Worm (Caenorhabditis elegans) whole organism, mixed stage, embryonic: ENCODE data around the gene ceeh-1.

Experiments used
- elt-1 ChIP-seq: sonication (generic microtip); optimal IDR thresholded peaks from 2 replicates; lab custom pipeline; 2017; ENCODE audit warnings: missing genetic modification characterization, mild to moderate bottlenecking, missing compliant biosample characterization, antibody characterized with exemption, moderate library complexity, borderline replicate concordance; ENCODE audit not compliant: insufficient read depth
- mab-5 ChIP-seq: fragments of 150-350 bp; optimal IDR thresholded peaks from 2 replicates; lab custom pipeline; 2014; ENCODE audit warnings: missing biosample characterization, missing genetic modification characterization
- nhr-237 ChIP-seq: fragments of 150-350 bp; optimal IDR thresholded peaks from 2 replicates; lab custom pipeline; 2014; ENCODE audit warnings: missing biosample characterization, missing genetic modification characterization
- sem-2 ChIP-seq: fragments of 200-800 bp; sonication (Bioruptor generic); optimal IDR thresholded peaks from 2 replicates; lab custom pipeline; 2018; ENCODE audit warnings: mild to moderate bottlenecking, missing genetic modification characterization, missing compliant biosample characterization
- unc-62 ChIP-seq: fragments of 150-350 bp; optimal IDR thresholded peaks from 2 replicates; lab custom pipeline; 2014; ENCODE audit warnings: missing biosample characterization, missing genetic modification reagents, missing genetic modification characterization

DNA sequence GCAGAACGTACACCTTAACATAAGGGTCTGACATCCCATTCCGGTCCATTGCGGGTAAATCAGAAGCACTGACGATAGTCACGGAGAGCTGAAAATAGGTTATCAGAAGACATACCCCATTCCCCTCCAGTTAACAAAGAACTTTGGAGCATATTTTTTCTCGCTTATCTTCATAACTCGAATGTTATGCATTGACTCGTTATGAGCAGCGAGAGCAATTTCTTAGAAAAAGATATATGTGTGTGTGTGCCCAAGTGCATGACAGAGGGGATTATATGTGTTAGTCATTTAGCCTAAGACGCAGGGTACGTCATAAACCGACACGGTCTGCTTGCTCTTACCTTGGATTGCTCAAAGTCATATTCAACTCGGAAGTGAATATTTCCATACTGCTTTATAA lies 42.5 kb downstream of the ceeh-1 start:
- no peak for TF ChIP-seq nhr-237 (tag; lab: Kevin White, UChicago)
- no peak for TF ChIP-seq elt-1 (tag; lab: Kevin White, UChicago)
- no peak for TF ChIP-seq mab-5
- TF ChIP-seq unc-62 (GFP tag; lab: Kevin White, UChicago) = no peak
- no peak for TF ChIP-seq sem-2
